Fruit fly (Drosophila melanogaster): Measurements from ENCODE around the gene f-cup.
A peak's percentile ranks its signal among the peaks of the same experiment; 100 is the strongest.

f-cup gene

dm6 chr3R:13645874-13646370, 54.7 kb downstream of the f-cup start, which contains the start of gene sqd (continued):
- TF ChIP-seq CG6276 (GFP tag; optimal IDR thresholded peaks at IDR 0.05) (no peak), pdm3 (GFP tag; optimal IDR thresholded peaks at IDR 0.05) (peak; percentile 64), salr (GFP tag; optimal IDR thresholded peaks at IDR 0.05) (no peak), Eip75B (GFP tag; optimal IDR thresholded peaks at IDR 0.05) (peak; percentile 60), svp (GFP tag) (no peak), Eip93F (GFP tag; optimal IDR thresholded peaks at IDR 0.05) (no peak), CG6854 (GFP tag; optimal IDR thresholded peaks at IDR 0.05) (peak; percentile 71), CG6808 (GFP tag; optimal IDR thresholded peaks at IDR 0.05) (peak; percentile 35), fkh (GFP tag; optimal IDR thresholded peaks at IDR 0.05) (peak; percentile 81), CG16779 (tag; optimal IDR thresholded peaks at IDR 0.05) (no peak), CG10631 (GFP tag; optimal IDR thresholded peaks at IDR 0.05) (peak; percentile 7), Blimp-1 (GFP tag; optimal IDR thresholded peaks at IDR 0.05) (no peak), CG31627 (GFP tag; optimal IDR thresholded peaks at IDR 0.05) (peak; percentile 57), dsx (GFP tag; optimal IDR thresholded peaks at IDR 0.05; ENCODE audit: poor library complexity, severe bottlenecking) (peak; percentile 68), CG11762 (GFP tag; optimal IDR thresholded peaks at IDR 0.05; ENCODE audit: insufficient read depth) (peak; percentile 3), CG11294 (GFP tag; IDR thresholded peaks at IDR 0.05) (no peak), Gug (GFP tag; IDR thresholded peaks at IDR 0.05) (no peak), CG6163 (GFP tag; IDR thresholded peaks at IDR 0.05) (peak; percentile 57; the same call in 2 of the 3 replicates), CG1621 (tag; optimal IDR thresholded peaks at IDR 0.05) (peak; percentile 54), eg (GFP tag; IDR thresholded peaks at IDR 0.05) (0 out of 3 replicates have a peak, but pooled peaks have one; percentile 13), CG15336 (GFP tag; IDR thresholded peaks at IDR 0.05) (peak; percentile 25; the same call in 1 of the 2 replicates), fd85E (GFP tag; optimal IDR thresholded peaks at IDR 0.05) (no peak), esn (GFP tag; optimal IDR thresholded peaks at IDR 0.05) (peak; percentile 53), CG11902 (GFP tag; optimal IDR thresholded peaks at IDR 0.05) (peak; percentile 20), CG8319 (GFP tag; optimal IDR thresholded peaks at IDR 0.05) (no peak), CG8632 (GFP tag; optimal IDR thresholded peaks at IDR 0.05) (no peak), dac (GFP tag; optimal IDR thresholded peaks at IDR 0.05) (no peak), acj6 (GFP tag; optimal IDR thresholded peaks at IDR 0.05) (peak; percentile 44), vri (GFP tag; optimal IDR thresholded peaks at IDR 0.05) (no peak), CG10669 (GFP tag; optimal IDR thresholded peaks at IDR 0.05) (peak; percentile 45), CG8119 (GFP tag; IDR thresholded peaks at IDR 0.05) (peak; percentile 16; the same call in 1 of the 3 replicates), fd59A (GFP tag; optimal IDR thresholded peaks at IDR 0.05) (peak; percentile 14), Hr38 (GFP tag; optimal IDR thresholded peaks at IDR 0.05) (no peak)
